Worm (Caenorhabditis elegans) whole organism, L3 larva: Measurements from ENCODE around the gene dsc-4.

Source experiments
- aly-2 ChIP-seq: fragments of 150-350 bp; optimal IDR thresholded peaks from 2 replicates; lab custom pipeline; 2014; ENCODE audit warnings: missing biosample characterization, missing genetic modification characterization
- ama-1 ChIP-seq: fragments of 150-350 bp; optimal IDR thresholded peaks from 2 replicates; lab custom pipeline; 2018
- fos-1 ChIP-seq: fragments of 150-350 bp; optimal IDR thresholded peaks from 2 replicates; lab custom pipeline; 2014; ENCODE audit warnings: missing biosample characterization, missing genetic modification characterization
- snpc-4 ChIP-seq: fragments of 150-350 bp; optimal IDR thresholded peaks from 2 replicates; lab custom pipeline; 2014; ENCODE audit warnings: missing biosample characterization, missing genetic modification characterization
- ztf-11 ChIP-seq: fragments of 150-350 bp; optimal IDR thresholded peaks from 2 replicates; lab custom pipeline; 2014; ENCODE audit warnings: missing biosample characterization, missing genetic modification characterization

DNA sequence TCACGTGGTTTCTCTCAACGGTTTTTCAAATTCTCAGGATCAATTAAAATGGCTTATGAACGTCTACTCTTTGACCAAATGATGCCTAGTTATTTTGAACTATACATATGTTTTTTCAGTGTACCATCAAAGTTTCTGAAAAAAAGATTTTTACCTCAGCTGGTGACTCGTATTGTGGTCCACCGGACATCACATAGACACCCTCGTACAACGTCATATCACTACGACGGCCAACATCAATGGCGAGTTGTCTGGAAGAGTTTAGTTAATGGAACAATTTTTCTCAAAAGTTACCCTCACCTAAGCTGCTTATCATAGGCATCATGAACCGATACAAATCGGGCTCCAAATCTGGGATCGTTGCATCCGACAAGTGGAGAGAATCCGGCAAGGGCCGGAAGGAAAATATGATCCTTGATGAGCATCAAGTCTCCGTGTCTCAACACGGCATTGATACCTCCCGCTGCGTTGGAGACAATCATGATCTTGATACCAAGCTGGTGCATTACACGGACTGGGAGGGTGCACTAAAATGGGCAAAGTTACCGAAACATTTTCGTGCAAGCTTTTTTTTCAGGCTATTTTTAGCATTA lies 27.1 kb downstream of the dsc-4 start:
- TF ChIP-seq aly-2 (tag; lab: Kevin White, UChicago), result no peak
- no peak for TF ChIP-seq ama-1
- no peak for TF ChIP-seq fos-1
- no peak for TF ChIP-seq ztf-11 (tag; lab: Kevin White, UChicago)
- no peak for TF ChIP-seq snpc-4 (tag; lab: Kevin White, UChicago)
